Fruit fly (Drosophila melanogaster): Measurements from ENCODE around the gene CG15892.

Gene CG15892

dm6 chrX:6301052-6301451, 6.9 kb upstream of the CG15892 start, which contains the start of gene CG12219 (continued):
- no peak for TF ChIP-seq NC2β (GFP tag; optimal IDR thresholded peaks at IDR 0.05)
- TF ChIP-seq CG3847 (GFP tag; IDR thresholded peaks at IDR 0.05), result no peak
- no peak for TF ChIP-seq CG5180 (GFP tag; optimal IDR thresholded peaks at IDR 0.05)
- TF ChIP-seq TFAM (GFP tag; optimal IDR thresholded peaks at IDR 0.05), result no peak
- no peak for TF ChIP-seq CG2678 (tag; optimal IDR thresholded peaks at IDR 0.05)
- peak; percentile 84 for TF ChIP-seq CG4617 (GFP tag; optimal IDR thresholded peaks at IDR 0.05; ENCODE audit: borderline replicate concordance)
- no peak for TF ChIP-seq CG11695 (GFP tag; IDR thresholded peaks at IDR 0.05)
- peak; percentile 80 for TF ChIP-seq CG13287 (GFP tag; IDR thresholded peaks at IDR 0.05; ENCODE audit: partially characterized antibody)
- no peak for TF ChIP-seq CG6683 (GFP tag; optimal IDR thresholded peaks at IDR 0.05)
- no peak for TF ChIP-seq Bteb2 (GFP tag; optimal IDR thresholded peaks at IDR 0.05)
- no peak for TF ChIP-seq Asciz (GFP tag; optimal IDR thresholded peaks at IDR 0.05)
- no peak for TF ChIP-seq CG2202 (tag; optimal IDR thresholded peaks at IDR 0.05)
- peak; percentile 44; the same call in 1 of the 2 replicates for TF ChIP-seq inv (GFP tag; IDR thresholded peaks at IDR 0.05; ENCODE audit: partially characterized antibody)
- TF ChIP-seq CG33557 (GFP tag; optimal IDR thresholded peaks at IDR 0.05), result no peak
- no peak for TF ChIP-seq CG4424 (GFP tag; optimal IDR thresholded peaks at IDR 0.05)
- no peak for TF ChIP-seq CG34376 (GFP tag; optimal IDR thresholded peaks at IDR 0.05)
- peak; percentile 65 for TF ChIP-seq hbn (GFP tag; IDR thresholded peaks at IDR 0.05; ENCODE audit: partially characterized antibody)
- no peak for TF ChIP-seq Poxn (GFP tag; IDR thresholded peaks at IDR 0.05)
- TF ChIP-seq abd-A (tag; optimal IDR thresholded peaks at IDR 0.05), result no peak
- TF ChIP-seq Deaf1 (tag; optimal IDR thresholded peaks at IDR 0.05), result no peak
- no peak for TF ChIP-seq Xbp1 (GFP tag; optimal IDR thresholded peaks at IDR 0.05)
- no peak for TF ChIP-seq CG32767 (GFP tag; IDR thresholded peaks at IDR 0.05)
- TF ChIP-seq dati (GFP tag; IDR thresholded peaks at IDR 0.05), result no peak
- TF ChIP-seq Ets65A (GFP tag), result no peak
- TF ChIP-seq gfzf (GFP tag; optimal IDR thresholded peaks at IDR 0.05), result peak; percentile 65
- TF ChIP-seq CG7372 (GFP tag; IDR thresholded peaks at IDR 0.05), result no peak
- no peak for TF ChIP-seq CG3838 (GFP tag; optimal IDR thresholded peaks at IDR 0.05)
- TF ChIP-seq Hr78 (GFP tag; optimal IDR thresholded peaks at IDR 0.05), result no peak
- no peak for TF ChIP-seq CG2199 (GFP tag; IDR thresholded peaks at IDR 0.05)
- TF ChIP-seq cad (GFP tag; optimal IDR thresholded peaks at IDR 0.05), result no peak
- TF ChIP-seq chm (GFP tag; IDR thresholded peaks at IDR 0.05), result no peak
- TF ChIP-seq knrl (GFP tag; IDR thresholded peaks at IDR 0.05; ENCODE audit: partially characterized antibody), result peak; percentile 36; the same call in 1 of the 3 replicates
- TF ChIP-seq Dfd (GFP tag; optimal IDR thresholded peaks at IDR 0.05), result no peak
- no peak for TF ChIP-seq twi (tag; optimal IDR thresholded peaks at IDR 0.05)
- TF ChIP-seq CkIIα-i1 (GFP tag; IDR thresholded peaks at IDR 0.05), result no peak
- no peak for TF ChIP-seq CG8944 (GFP tag; optimal IDR thresholded peaks at IDR 0.05)
- TF ChIP-seq MESR4 (GFP tag; optimal IDR thresholded peaks at IDR 0.05), result peak; percentile 72
- TF ChIP-seq CG12659 (GFP tag; optimal IDR thresholded peaks at IDR 0.05), result peak; percentile 20
- TF ChIP-seq Pdp1 (GFP tag; optimal IDR thresholded peaks at IDR 0.05), result peak in 1 of 2 experiments; percentile 90
- TF ChIP-seq dimm (GFP tag; IDR thresholded peaks at IDR 0.05), result no peak
- no peak for TF ChIP-seq zf30C (GFP tag; optimal IDR thresholded peaks at IDR 0.05)
- 0 out of 2 replicates have a peak, but pooled peaks have one; percentile 8 for TF ChIP-seq CG42726 (GFP tag; IDR thresholded peaks at IDR 0.05; ENCODE audit: partially characterized antibody)
- TF ChIP-seq seq (GFP tag; IDR thresholded peaks at IDR 0.05), result no peak
- no peak for TF ChIP-seq Sox102F (GFP tag; optimal IDR thresholded peaks at IDR 0.05)
- TF ChIP-seq CG11247 (GFP tag; IDR thresholded peaks at IDR 0.05), result no peak
- TF ChIP-seq Atf6 (GFP tag; IDR thresholded peaks at IDR 0.05), result no peak
- TF ChIP-seq Antp (GFP tag; optimal IDR thresholded peaks at IDR 0.05), result no peak
- peak; percentile 63; the same call in 2 of the 3 replicates for TF ChIP-seq Opbp (GFP tag; IDR thresholded peaks at IDR 0.05; ENCODE audit: partially characterized antibody)
- TF ChIP-seq trh (GFP tag; optimal IDR thresholded peaks at IDR 0.05), result no peak
- TF ChIP-seq lov (optimal IDR thresholded peaks at IDR 0.05), result no peak
- no peak for TF ChIP-seq lov (GFP tag; IDR thresholded peaks at IDR 0.05)
